Fruit fly (Drosophila melanogaster): Measurements from ENCODE around the gene Spp.
A peak's percentile ranks its signal among the peaks of the same experiment; 100 is the strongest.

Gene Spp

dm6 chr2L:568030-568429, 23.6 kb upstream of the Spp start, which contains the start of the genes Nle and Sf3b1:
Nle (minus strand) TSS chr2L:568121.
Sf3b1 (plus strand) TSS chr2L:568340.
- TF ChIP-seq fkh (GFP tag; optimal IDR thresholded peaks at IDR 0.05) (peak; percentile 86), CG31627 (GFP tag; optimal IDR thresholded peaks at IDR 0.05) (peak; percentile 39), CG3032 (tag; optimal IDR thresholded peaks at IDR 0.05) (peak; percentile 61), esn (GFP tag; optimal IDR thresholded peaks at IDR 0.05) (peak; percentile 66), CG11294 (GFP tag; IDR thresholded peaks at IDR 0.05) (no peak), CG7368 (GFP tag; optimal IDR thresholded peaks at IDR 0.05) (no peak), net (GFP tag; optimal IDR thresholded peaks at IDR 0.05) (no peak), CG15336 (GFP tag; IDR thresholded peaks at IDR 0.05) (no peak), CG34406 (GFP tag; optimal IDR thresholded peaks at IDR 0.05) (no peak), CG6792 (GFP tag; optimal IDR thresholded peaks at IDR 0.05) (no peak), CG11902 (GFP tag; optimal IDR thresholded peaks at IDR 0.05) (no peak), achi (GFP tag; optimal IDR thresholded peaks at IDR 0.05) (no peak)

- TF ChIP-seq esn (GFP tag; optimal IDR thresholded peaks at IDR 0.05) (peak; percentile 43), CG1621 (tag; optimal IDR thresholded peaks at IDR 0.05) (peak; percentile 92), fd59A (GFP tag; optimal IDR thresholded peaks at IDR 0.05) (no peak), Sox102F (GFP tag; optimal IDR thresholded peaks at IDR 0.05) (no peak)
Measured at dm6 chr2L:563769-564550, 19.5 kb upstream of the Spp start, which contains the start of the genes uncNacbeta and CG2794. uncNacbeta (minus strand) TSS chr2L:563819. CG2794 (plus strand) TSS chr2L:564163.

- no peak for TF ChIP-seq Sox102F (GFP tag; optimal IDR thresholded peaks at IDR 0.05)
- no peak for TF ChIP-seq esn (GFP tag; optimal IDR thresholded peaks at IDR 0.05)
- no peak for TF ChIP-seq achi (GFP tag; optimal IDR thresholded peaks at IDR 0.05)
- TF ChIP-seq CG15336 (GFP tag; IDR thresholded peaks at IDR 0.05), result peak; percentile 42; the same call in 1 of the 2 replicates
- TF ChIP-seq acj6 (GFP tag; optimal IDR thresholded peaks at IDR 0.05), result no peak
- TF ChIP-seq CG6163 (GFP tag; IDR thresholded peaks at IDR 0.05), result 0 out of 3 replicates have a peak, but pooled peaks have one; percentile 30
- TF ChIP-seq CG11902 (GFP tag; optimal IDR thresholded peaks at IDR 0.05), result no peak
- TF ChIP-seq net (GFP tag; optimal IDR thresholded peaks at IDR 0.05), result peak; percentile 65
- TF ChIP-seq Smox (GFP tag; optimal IDR thresholded peaks at IDR 0.05), result no peak
- TF ChIP-seq vri (GFP tag; optimal IDR thresholded peaks at IDR 0.05), result no peak
- TF ChIP-seq fd59A (GFP tag; optimal IDR thresholded peaks at IDR 0.05), result no peak
- peak; percentile 57; the same call in 2 of the 3 replicates for TF ChIP-seq eg (GFP tag; IDR thresholded peaks at IDR 0.05)
- TF ChIP-seq Lpt (GFP tag; optimal IDR thresholded peaks at IDR 0.05), result peak; percentile 75
- TF ChIP-seq spab (GFP tag; optimal IDR thresholded peaks at IDR 0.05), result no peak
- peak; percentile 68; the same call in 2 of the 3 replicates for TF ChIP-seq CG8119 (GFP tag; IDR thresholded peaks at IDR 0.05)
- TF ChIP-seq CG6276 (GFP tag; optimal IDR thresholded peaks at IDR 0.05), result no peak
Measured at dm6 chr2L:563314-563713, 18.9 kb upstream of the Spp start.

- TF ChIP-seq CG1621 (tag; optimal IDR thresholded peaks at IDR 0.05), result peak; percentile 65
- TF ChIP-seq Gug (GFP tag; IDR thresholded peaks at IDR 0.05), result no peak
- no peak for TF ChIP-seq Met (GFP tag; optimal IDR thresholded peaks at IDR 0.05)
Measured at dm6 chr2L:559770-560567, 15.5 kb upstream of the Spp start, which contains the start of gene rempA. rempA (minus strand) TSS chr2L:560310.

dm6 chr2L:559311-559710, 14.9 kb upstream of the Spp start, which contains the start of gene Tspo:
Tspo (plus strand) TSS chr2L:559612.
- TF ChIP-seq eg (GFP tag; IDR thresholded peaks at IDR 0.05) (no peak), ss (GFP tag; optimal IDR thresholded peaks at IDR 0.05) (peak; percentile 28 to 58), Eip78C (GFP tag) (peak; percentile 65), CG1621 (tag; optimal IDR thresholded peaks at IDR 0.05) (peak; percentile 63), Sox14 (GFP tag; optimal IDR thresholded peaks at IDR 0.05) (peak; percentile 4), CG31627 (GFP tag; optimal IDR thresholded peaks at IDR 0.05) (no peak), svp (GFP tag) (peak; percentile 71), Met (GFP tag; optimal IDR thresholded peaks at IDR 0.05) (no peak)

All from whole organism, prepupa.